Worm (Caenorhabditis elegans) whole organism, late embryonic: ENCODE measurements around the gene F52C12.6.

Experiments used
- ceh-18 ChIP-seq: sonication (generic microtip); optimal IDR thresholded peaks from 2 replicates; lab custom pipeline; 2016; ENCODE audit warnings: missing genetic modification characterization, missing compliant biosample characterization
- ceh-45 ChIP-seq: fragments of 200-800 bp; sonication (Bioruptor generic); IDR thresholded peaks from 2 replicates; pipeline ENCODE4 v1.3.6; 2022; ENCODE audit warnings: missing genetic modification reagents, missing genetic modification characterization, missing compliant biosample characterization
- che-1 ChIP-seq: sonication (generic microtip); optimal IDR thresholded peaks from 2 replicates; lab custom pipeline; 2016; ENCODE audit warnings: mild to moderate bottlenecking, missing genetic modification characterization, missing compliant biosample characterization
- lin-11 ChIP-seq: fragments of 200-800 bp; sonication (Bioruptor generic); optimal IDR thresholded peaks from 2 replicates; lab custom pipeline; 2018; ENCODE audit warnings: mild to moderate bottlenecking, missing genetic modification characterization, missing compliant biosample characterization
- pqm-1 ChIP-seq: sonication (generic microtip); optimal IDR thresholded peaks from 2 replicates; lab custom pipeline; 2016; ENCODE audit warnings: missing genetic modification characterization, missing compliant biosample characterization
- sdc-2 ChIP-seq: sonication (generic microtip); optimal IDR thresholded peaks from 2 replicates; lab custom pipeline; 2016; ENCODE audit warnings: missing genotype, missing genetic modification characterization, missing compliant biosample characterization
- syd-9 ChIP-seq: sonication (generic microtip); optimal IDR thresholded peaks from 2 replicates; lab custom pipeline; 2016; ENCODE audit warnings: mild to moderate bottlenecking, missing genetic modification characterization, moderate library complexity, missing compliant biosample characterization
- ttx-3 ChIP-seq: sonication (generic microtip); optimal IDR thresholded peaks from 2 replicates; lab custom pipeline; 2016; ENCODE audit warnings: missing genetic modification reagents, missing genetic modification characterization, missing compliant biosample characterization
- unc-55 ChIP-seq: sonication (generic microtip); optimal IDR thresholded peaks from 2 replicates; lab custom pipeline; 2017; ENCODE audit warnings: missing biosample characterization, missing genetic modification reagents, missing genetic modification characterization

DNA sequence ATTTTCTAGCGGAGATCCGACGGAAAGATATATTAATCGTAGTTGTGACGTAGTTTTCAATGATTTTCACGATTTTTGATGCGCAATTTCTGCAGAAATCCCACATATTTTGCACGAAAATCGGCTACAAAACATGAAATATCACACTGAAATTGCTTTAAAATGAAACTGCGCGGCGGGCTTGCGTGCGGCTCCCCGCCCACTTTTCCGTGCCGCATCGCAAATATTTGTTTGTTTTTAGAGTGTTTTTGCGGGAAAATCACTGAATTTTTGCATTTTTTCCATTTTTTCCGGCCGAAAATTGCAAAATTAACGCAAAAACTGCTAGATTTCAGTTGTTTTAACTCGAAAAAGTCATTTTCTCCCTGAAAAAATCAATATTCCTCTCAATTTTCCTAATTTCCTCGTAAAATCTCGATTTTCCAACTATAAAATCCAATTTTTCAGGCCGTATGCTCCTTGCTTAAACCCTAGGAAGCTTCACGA is 24.5 kb downstream of the F52C12.6 start, which contains the start of gene Y76B12C.6:
- TF ChIP-seq ttx-3 (tag; lab: Kevin White, UChicago) (peak; percentile 60), che-1 (tag; lab: Kevin White, UChicago) (peak; percentile 66), lin-11 (tag; lab: Kevin White, UChicago) (peak; percentile 60), sdc-2 (no peak), ceh-45 (no peak), syd-9 (no peak), pqm-1 (tag; lab: Kevin White, UChicago) (no peak), unc-55 (no peak), ceh-18 (tag; lab: Kevin White, UChicago) (peak; percentile 7)
